Fruit fly (Drosophila melanogaster): ENCODE measurements around the gene CG45075.
A peak's percentile ranks its signal among the peaks of the same experiment; 100 is the strongest.

The CG45075 gene

DNA sequence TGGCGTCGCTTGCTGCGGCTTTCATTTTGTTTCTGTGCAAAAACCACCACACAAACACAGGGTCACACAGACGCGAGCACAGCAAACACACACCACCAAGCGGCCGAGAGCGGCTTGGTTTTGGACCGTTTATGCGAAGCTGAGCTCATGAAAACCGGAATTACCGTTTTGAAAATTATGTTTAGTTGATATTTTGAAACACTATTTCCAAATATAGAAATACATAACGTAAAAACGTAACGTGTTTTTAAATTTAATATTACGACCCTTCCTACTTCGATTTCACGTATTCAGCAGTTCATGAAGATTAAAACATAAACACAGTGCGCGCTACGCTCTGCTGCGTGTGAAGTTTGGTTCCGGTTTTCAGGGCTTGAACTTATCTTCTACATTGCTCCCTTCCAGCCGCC is 40.0 kb upstream of the CG45075 start (continued):
- TF ChIP-seq klu (GFP tag; IDR thresholded peaks at IDR 0.05) = peak; percentile 83
- peak; percentile 98 for TF ChIP-seq CG34376 (GFP tag; optimal IDR thresholded peaks at IDR 0.05)
- peak; percentile 48 for TF ChIP-seq Sry-δ (GFP tag; optimal IDR thresholded peaks at IDR 0.05)
- no peak for TF ChIP-seq Doc3 (GFP tag; IDR thresholded peaks at IDR 0.05; ENCODE audit: partially characterized antibody)
- TF ChIP-seq hb (GFP tag; IDR thresholded peaks at IDR 0.05; ENCODE audit: partially characterized antibody) = no peak
- peak; percentile 79 for TF ChIP-seq Lhr (GFP tag; optimal IDR thresholded peaks at IDR 0.05)
- TF ChIP-seq gro (GFP tag; optimal IDR thresholded peaks at IDR 0.05) = peak; percentile 98
- peak; percentile 96 for TF ChIP-seq CG14050 (GFP tag; IDR thresholded peaks at IDR 0.05)
- peak; percentile 96 for TF ChIP-seq Blimp-1 (GFP tag; optimal IDR thresholded peaks at IDR 0.05)
- peak; percentile 96 for TF ChIP-seq CG31441 (GFP tag; IDR thresholded peaks at IDR 0.05)
- no peak for TF ChIP-seq prd (optimal IDR thresholded peaks at IDR 0.05)
- peak; percentile 84 for TF ChIP-seq prd (GFP tag; IDR thresholded peaks at IDR 0.05)
- peak; percentile 93 for TF ChIP-seq cg (GFP tag; optimal IDR thresholded peaks at IDR 0.05)
- TF ChIP-seq vnd (GFP tag; IDR thresholded peaks at IDR 0.05; ENCODE audit: partially characterized antibody) = no peak
- TF ChIP-seq Stat92E (GFP tag; optimal IDR thresholded peaks at IDR 0.05) = peak in 1 of 3 experiments; percentile 79
- TF ChIP-seq abd-A (tag; optimal IDR thresholded peaks at IDR 0.05) = no peak
- peak; percentile 80 for TF ChIP-seq E2f2 (GFP tag; IDR thresholded peaks at IDR 0.05)
- TF ChIP-seq Opbp (GFP tag; IDR thresholded peaks at IDR 0.05; ENCODE audit: partially characterized antibody) = no peak
- TF ChIP-seq bcd (GFP tag; optimal IDR thresholded peaks at IDR 0.05) = peak; percentile 94
- peak; percentile 90 for TF ChIP-seq CG1792 (GFP tag; optimal IDR thresholded peaks at IDR 0.05)
- TF ChIP-seq cad (GFP tag; optimal IDR thresholded peaks at IDR 0.05) = no peak
- peak; percentile 98 for TF ChIP-seq CG13424 (tag; optimal IDR thresholded peaks at IDR 0.05)
- no peak for TF ChIP-seq Sin3A (optimal IDR thresholded peaks at IDR 0.05)
- TF ChIP-seq psq (GFP tag; optimal IDR thresholded peaks at IDR 0.05) = peak; percentile 72
- peak; percentile 62 for TF ChIP-seq CG14965 (GFP tag; optimal IDR thresholded peaks at IDR 0.05; ENCODE audit: borderline replicate concordance)
- peak; percentile 89 for TF ChIP-seq CG12155 (GFP tag; optimal IDR thresholded peaks at IDR 0.05)
- peak; percentile 85 for TF ChIP-seq Bdp1 (GFP tag; optimal IDR thresholded peaks at IDR 0.05)
- TF ChIP-seq row (GFP tag; IDR thresholded peaks at IDR 0.05) = peak; percentile 97
- peak; percentile 97 for TF ChIP-seq chm (GFP tag; IDR thresholded peaks at IDR 0.05)
- TF ChIP-seq CG6765 (GFP tag; optimal IDR thresholded peaks at IDR 0.05) = peak; percentile 96
- TF ChIP-seq Optix (GFP tag; IDR thresholded peaks at IDR 0.05) = peak; percentile 91
- peak; percentile 94 for TF ChIP-seq CG6689 (GFP tag; IDR thresholded peaks at IDR 0.05)
- TF ChIP-seq Tbp (GFP tag; optimal IDR thresholded peaks at IDR 0.05) = no peak
- peak; percentile 92 for TF ChIP-seq Ptx1 (GFP tag; IDR thresholded peaks at IDR 0.05)
- TF ChIP-seq Jarid2 (GFP tag; optimal IDR thresholded peaks at IDR 0.05) = peak; percentile 79
- TF ChIP-seq CG5953 (GFP tag; IDR thresholded peaks at IDR 0.05) = peak; percentile 90
- TF ChIP-seq mld (GFP tag; IDR thresholded peaks at IDR 0.05; ENCODE audit: partially characterized antibody) = no peak
- peak; percentile 95 for TF ChIP-seq Dek (tag; optimal IDR thresholded peaks at IDR 0.05)
- TF ChIP-seq tgo (GFP tag; IDR thresholded peaks at IDR 0.05) = peak; percentile 94
- peak; percentile 85 for TF ChIP-seq Hey (tag; optimal IDR thresholded peaks at IDR 0.05)
- peak; percentile 66 for TF ChIP-seq crol (GFP tag; IDR thresholded peaks at IDR 0.05)
- peak; percentile 96 for TF ChIP-seq CG13624 (GFP tag; optimal IDR thresholded peaks at IDR 0.05)
- peak; percentile 86 for TF ChIP-seq peb (GFP tag; IDR thresholded peaks at IDR 0.05)
- TF ChIP-seq Myb (GFP tag; optimal IDR thresholded peaks at IDR 0.05) = peak; percentile 78
- TF ChIP-seq nmo (GFP tag; optimal IDR thresholded peaks at IDR 0.05) = peak; percentile 96
- peak; percentile 52 for TF ChIP-seq CTCF (GFP tag; optimal IDR thresholded peaks at IDR 0.05)
- TF ChIP-seq CG1024 (GFP tag; IDR thresholded peaks at IDR 0.05) = peak; percentile 86
- TF ChIP-seq Awh (GFP tag; IDR thresholded peaks at IDR 0.05) = peak; percentile 89
- peak; percentile 98 for TF ChIP-seq CG12391 (tag; optimal IDR thresholded peaks at IDR 0.05)
- TF ChIP-seq CG12659 (GFP tag; optimal IDR thresholded peaks at IDR 0.05) = peak; percentile 97
- 0 out of 3 replicates have a peak, but pooled peaks have one; percentile 12 for TF ChIP-seq CG6791 (GFP tag; IDR thresholded peaks at IDR 0.05; ENCODE audit: partially characterized antibody)
- TF ChIP-seq MESR4 (GFP tag; optimal IDR thresholded peaks at IDR 0.05) = peak; percentile 46

All from whole organism, embryonic.